Worm (Caenorhabditis elegans) whole organism, late embryonic: Measurements from ENCODE around the gene srx-48.
"Not testable (repeated sequence)": the region's sequence is repeated elsewhere in the genome, so short reads cannot be mapped to it uniquely, and the experiment has no call there.

Source experiments
- C08G9.2 ChIP-seq: sonication (generic microtip); optimal IDR thresholded peaks from 2 replicates; lab custom pipeline; 2016; ENCODE audit warnings: mild to moderate bottlenecking, missing genetic modification characterization, moderate library complexity, missing compliant biosample characterization
- C38D4.7 ChIP-seq: fragments of 200-800 bp; sonication (Bioruptor generic); optimal IDR thresholded peaks from 2 replicates; lab custom pipeline; 2018; ENCODE audit warnings: mild to moderate bottlenecking, missing genetic modification characterization, moderate library complexity, missing compliant biosample characterization
- F13H6.1 ChIP-seq: sonication (generic microtip); optimal IDR thresholded peaks from 2 replicates; lab custom pipeline; 2016; ENCODE audit warnings: missing genetic modification characterization, missing compliant biosample characterization
- T23F11.4 ChIP-seq: fragments of 200-800 bp; sonication (Bioruptor generic); optimal IDR thresholded peaks from 2 replicates; lab custom pipeline; 2018; ENCODE audit warnings: mild to moderate bottlenecking, missing genetic modification characterization, missing compliant biosample characterization
- Y22D7AL.16 ChIP-seq: sonication (generic microtip); optimal IDR thresholded peaks from 2 replicates; lab custom pipeline; 2016; ENCODE audit warnings: missing genetic modification characterization, missing compliant biosample characterization
- ahr-1 ChIP-seq: sonication (generic microtip); optimal IDR thresholded peaks from 2 replicates; lab custom pipeline; 2016; ENCODE audit warnings: missing genetic modification characterization, missing compliant biosample characterization
- ceh-18 ChIP-seq: sonication (generic microtip); optimal IDR thresholded peaks from 2 replicates; lab custom pipeline; 2016; ENCODE audit warnings: missing genetic modification characterization, missing compliant biosample characterization
- ceh-2 ChIP-seq: sonication (generic microtip); optimal IDR thresholded peaks from 2 replicates; lab custom pipeline; 2016; ENCODE audit warnings: missing genotype, missing genetic modification characterization, missing compliant biosample characterization
- ceh-22 ChIP-seq: sonication (generic microtip); optimal IDR thresholded peaks from 2 replicates; lab custom pipeline; 2017; ENCODE audit warnings: missing biosample characterization, missing genetic modification characterization
- ceh-24 ChIP-seq: sonication (generic microtip); optimal IDR thresholded peaks from 2 replicates; lab custom pipeline; 2016; ENCODE audit warnings: mild to moderate bottlenecking, missing genetic modification characterization, missing compliant biosample characterization
- ceh-45 ChIP-seq: fragments of 200-800 bp; sonication (Bioruptor generic); IDR thresholded peaks from 2 replicates; pipeline ENCODE4 v1.3.6; 2022; ENCODE audit warnings: missing genetic modification reagents, missing genetic modification characterization, missing compliant biosample characterization
- ceh-48 ChIP-seq: sonication (generic microtip); optimal IDR thresholded peaks from 2 replicates; lab custom pipeline; 2016; ENCODE audit warnings: missing genetic modification characterization, inconsistent platforms, missing compliant biosample characterization
- ceh-6 ChIP-seq: fragments of 200-800 bp; sonication (Bioruptor generic); optimal IDR thresholded peaks from 2 replicates; lab custom pipeline; 2018; ENCODE audit warnings: mild to moderate bottlenecking, missing genetic modification characterization, missing compliant biosample characterization
- che-1 ChIP-seq: sonication (generic microtip); optimal IDR thresholded peaks from 2 replicates; lab custom pipeline; 2016; ENCODE audit warnings: mild to moderate bottlenecking, missing genetic modification characterization, missing compliant biosample characterization
- dve-1 ChIP-seq: sonication (generic microtip); optimal IDR thresholded peaks from 2 replicates; lab custom pipeline; 2017; ENCODE audit warnings: antibody characterized with exemption, mild to moderate bottlenecking, missing genetic modification characterization, missing compliant biosample characterization
- eyg-1 ChIP-seq: sonication (generic microtip); optimal IDR thresholded peaks from 2 replicates; lab custom pipeline; 2016; ENCODE audit warnings: missing genotype, missing genetic modification characterization, missing compliant biosample characterization
- fax-1 ChIP-seq: sonication (generic microtip); optimal IDR thresholded peaks from 2 replicates; lab custom pipeline; 2016; ENCODE audit warnings: missing genotype, missing genetic modification characterization, missing compliant biosample characterization
- fkh-10 ChIP-seq: fragments of 150-350 bp; optimal IDR thresholded peaks from 2 replicates; lab custom pipeline; 2014; ENCODE audit warnings: missing biosample characterization, missing genetic modification reagents, missing genetic modification characterization
- fkh-6 ChIP-seq: sonication (generic microtip); optimal IDR thresholded peaks from 2 replicates; lab custom pipeline; 2016; ENCODE audit warnings: missing genetic modification characterization, missing compliant biosample characterization
- hlh-13 ChIP-seq: fragments of 200-800 bp; sonication (Bioruptor generic); optimal IDR thresholded peaks from 2 replicates; lab custom pipeline; 2018; ENCODE audit warnings: mild to moderate bottlenecking, missing genetic modification characterization, missing compliant biosample characterization
- hlh-6 ChIP-seq: sonication (generic microtip); optimal IDR thresholded peaks from 2 replicates; lab custom pipeline; 2016; ENCODE audit warnings: missing genotype, missing genetic modification characterization, missing compliant biosample characterization
- mec-3 ChIP-seq: sonication (generic microtip); optimal IDR thresholded peaks from 2 replicates; lab custom pipeline; 2016; ENCODE audit warnings: borderline replicate concordance, missing genetic modification characterization, missing compliant biosample characterization
- nfya-1 ChIP-seq: sonication (generic microtip); optimal IDR thresholded peaks from 2 replicates; lab custom pipeline; 2017; ENCODE audit warnings: missing genetic modification characterization, mild to moderate bottlenecking, missing compliant biosample characterization, antibody characterized with exemption, moderate library complexity
- nhr-11 ChIP-seq: fragments of 150-350 bp; optimal IDR thresholded peaks from 2 replicates; lab custom pipeline; 2014; ENCODE audit warnings: missing biosample characterization, missing genetic modification characterization
- npax-4 ChIP-seq: sonication (generic microtip); optimal IDR thresholded peaks from 2 replicates; lab custom pipeline; 2016; ENCODE audit warnings: missing genetic modification characterization, missing compliant biosample characterization
- odd-2 ChIP-seq: sonication (generic microtip); optimal IDR thresholded peaks from 2 replicates; lab custom pipeline; 2017; ENCODE audit warnings: antibody characterized with exemption, mild to moderate bottlenecking, missing genetic modification characterization, missing compliant biosample characterization
- pax-1 ChIP-seq: fragments of 150-350 bp; optimal IDR thresholded peaks from 2 replicates; lab custom pipeline; 2014; ENCODE audit warnings: missing biosample characterization, missing genetic modification characterization
- pha-4 ChIP-seq: fragments of 150-350 bp; optimal IDR thresholded peaks from 2 replicates; lab custom pipeline; 2018; ENCODE audit warnings: missing biosample characterization, missing genetic modification reagents, missing genetic modification characterization
- pqm-1 ChIP-seq: sonication (generic microtip); optimal IDR thresholded peaks from 2 replicates; lab custom pipeline; 2016; ENCODE audit warnings: missing genetic modification characterization, missing compliant biosample characterization
- ref-2 ChIP-seq: sonication (generic microtip); optimal IDR thresholded peaks from 2 replicates; lab custom pipeline; 2016; ENCODE audit warnings: missing genetic modification characterization, missing compliant biosample characterization
- sox-4 ChIP-seq: sonication (generic microtip); optimal IDR thresholded peaks from 2 replicates; lab custom pipeline; 2017; ENCODE audit warnings: mild to moderate bottlenecking, missing genetic modification characterization, inconsistent platforms, missing compliant biosample characterization
- syd-9 ChIP-seq: sonication (generic microtip); optimal IDR thresholded peaks from 2 replicates; lab custom pipeline; 2016; ENCODE audit warnings: mild to moderate bottlenecking, missing genetic modification characterization, moderate library complexity, missing compliant biosample characterization
- tbx-2 ChIP-seq: sonication (generic microtip); optimal IDR thresholded peaks from 2 replicates; lab custom pipeline; 2016; ENCODE audit warnings: missing genetic modification characterization, missing compliant biosample characterization
- unc-3 ChIP-seq, 2 experiments: fragments of 200-800 bp in 1 of 2; sonication (Bioruptor generic) in 1 of 2; sonication (generic microtip) in 1 of 2; conservative IDR thresholded peaks in 1 of 2; optimal IDR thresholded peaks in 1 of 2; 2 replicates each; pipeline versions ENCODE4 v1.3.6 to Lab custom; 2016 to 2022; ENCODE audit warnings: missing compliant biosample characterization in 2 of 2, missing genetic modification characterization in 2 of 2, missing genetic modification reagents in 1 of 2
- unc-55 ChIP-seq: sonication (generic microtip); optimal IDR thresholded peaks from 2 replicates; lab custom pipeline; 2017; ENCODE audit warnings: missing biosample characterization, missing genetic modification reagents, missing genetic modification characterization
- unc-86 ChIP-seq: sonication (generic microtip); optimal IDR thresholded peaks from 2 replicates; lab custom pipeline; 2016; ENCODE audit warnings: missing genetic modification characterization, missing compliant biosample characterization
- zip-5 ChIP-seq: sonication (generic microtip); optimal IDR thresholded peaks from 2 replicates; lab custom pipeline; 2016; ENCODE audit warnings: missing genetic modification characterization, missing compliant biosample characterization

Gene srx-48

ce11 chrV:15268302-15268701 lies 35.2 kb downstream of the srx-48 start, which contains the start of gene srw-22:
srw-22 (plus strand) TSS chrV:15268602.
- TF ChIP-seq nhr-11 (no peak), ceh-48 (tag; lab: Kevin White, UChicago) (no peak), tbx-2 (no peak), syd-9 (tag; lab: Kevin White, UChicago) (no peak), fkh-10 (no peak)

ce11 chrV:15267405-15267804 lies 36.1 kb downstream of the srx-48 start, which contains the start of gene T10H4.13:
T10H4.13 (minus strand) TSS chrV:15267505.
- no peak for TF ChIP-seq hlh-13 (GFP tag; lab: Kevin White, UChicago)
- TF ChIP-seq ceh-6 (GFP tag; lab: Kevin White, UChicago) = no peak

- TF ChIP-seq hlh-6 (tag; lab: Kevin White, UChicago) (no peak), npax-4 (tag; lab: Kevin White, UChicago) (no peak), C38D4.7 (GFP tag; lab: Kevin White, UChicago) (no peak), ceh-45 (GFP tag; lab: Robert Waterston, UW) (no peak), F13H6.1 (tag; lab: Kevin White, UChicago) (no peak), unc-55 (no peak), fkh-10 (no peak), pha-4 (tag; lab: Kevin White, UChicago) (no peak), C08G9.2 (tag; lab: Kevin White, UChicago) (no peak), sox-4 (tag; lab: Kevin White, UChicago) (no peak), odd-2 (tag; lab: Kevin White, UChicago) (no peak)
- TF ChIP-seq, all 69 proteins: peak for 0
Observed at ce11 chrV:15265814-15266213, 37.7 kb downstream of the srx-48 start, which contains the start of gene M01B2.13. M01B2.13 (minus strand) TSS chrV:15265914.

ce11 chrV:15264131-15264530 lies 39.4 kb downstream of the srx-48 start, which contains the start of gene M01B2.12:
M01B2.12 (minus strand) TSS chrV:15264231.
- no peak for TF ChIP-seq nfya-1 (tag; lab: Kevin White, UChicago)
- no peak for TF ChIP-seq ceh-48 (tag; lab: Kevin White, UChicago)
- no peak for TF ChIP-seq hlh-13 (GFP tag; lab: Kevin White, UChicago)
- no peak for TF ChIP-seq Y22D7AL.16
- no peak for TF ChIP-seq unc-3 (GFP tag; conservative IDR thresholded peaks at IDR 0.05; lab: Robert Waterston, UW)
- no peak for TF ChIP-seq unc-3 (tag; optimal IDR thresholded peaks at IDR 0.05; lab: Kevin White, UChicago)
- no peak for TF ChIP-seq pqm-1 (tag; lab: Kevin White, UChicago)
- TF ChIP-seq unc-86 = no peak
- TF ChIP-seq fax-1 (tag; lab: Kevin White, UChicago) = no peak
- TF ChIP-seq ceh-22 = no peak
- TF ChIP-seq ref-2 = no peak
- no peak for TF ChIP-seq dve-1 (tag; lab: Kevin White, UChicago)

ce11 chrV:15262336-15262735 lies 41.2 kb downstream of the srx-48 start, which contains the start of gene M01B2.10:
M01B2.10 (minus strand) TSS chrV:15262436.
- TF ChIP-seq hlh-13 (GFP tag; lab: Kevin White, UChicago); T23F11.4 (GFP tag; lab: Kevin White, UChicago); ahr-1 (tag; lab: Kevin White, UChicago): not testable (repeated sequence)

DNA sequence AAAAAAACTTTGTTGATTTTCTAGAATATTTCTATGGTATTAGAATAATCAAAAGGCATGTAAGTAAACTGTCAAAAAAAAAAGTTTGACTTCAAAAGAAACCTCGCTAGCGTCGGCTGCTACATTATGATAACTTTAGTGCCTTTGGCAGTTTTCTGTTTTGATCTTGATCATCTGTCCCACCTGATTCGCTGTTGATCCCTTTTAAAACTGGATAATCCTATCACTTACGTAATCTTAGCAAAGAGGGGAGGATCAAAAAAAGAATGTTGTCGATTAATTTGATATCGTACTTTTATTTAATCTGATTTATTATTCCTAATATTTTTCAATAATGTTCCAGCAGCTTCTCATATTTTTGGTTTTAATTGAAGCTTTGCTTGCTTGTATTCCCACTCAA lies 43.6 kb downstream of the srx-48 start, which contains the start of gene M01B2.8:
TSS of gene M01B2.8 (plus strand) at position 301 of the 400 bp plus-strand sequence.
- TF ChIP-seq dve-1 (tag; lab: Kevin White, UChicago) (no peak), ceh-6 (GFP tag; lab: Kevin White, UChicago) (no peak), che-1 (tag; lab: Kevin White, UChicago) (no peak), zip-5 (no peak), fkh-6 (tag; lab: Kevin White, UChicago) (no peak), F13H6.1 (tag; lab: Kevin White, UChicago) (no peak), ceh-24 (tag; lab: Kevin White, UChicago) (no peak), pqm-1 (tag; lab: Kevin White, UChicago) (no peak), hlh-6 (tag; lab: Kevin White, UChicago) (no peak), eyg-1 (tag; lab: Kevin White, UChicago) (no peak), ceh-18 (tag; lab: Kevin White, UChicago) (no peak), mec-3 (no peak), pax-1 (no peak), ceh-2 (tag; lab: Kevin White, UChicago) (no peak)
